Fruit fly (Drosophila melanogaster) whole organism, embryonic: ENCODE results near the gene ben.
A peak's percentile ranks its signal among the peaks of the same experiment; 100 is the strongest.

ENCODE experiments used
- CG10543 ChIP-seq: fragments of 200-800 bp; sonication (Bioruptor generic); optimal IDR thresholded peaks from 3 replicates; lab custom pipeline; 2017; ENCODE audit warnings: missing biosample characterization, mild to moderate bottlenecking, missing genetic modification characterization, moderate library complexity
- CG17186 ChIP-seq: fragments of 200-800 bp; sonication (Bioruptor generic); optimal IDR thresholded peaks from 3 replicates; lab custom pipeline; 2017; ENCODE audit warnings: missing biosample characterization, missing genetic modification reagents, missing genetic modification characterization
- CG33557 ChIP-seq: fragments of 200-800 bp; sonication (Bioruptor generic); optimal IDR thresholded peaks from 2 replicates; lab custom pipeline; 2019; ENCODE audit warnings: missing biosample characterization, mild to moderate bottlenecking, missing genetic modification characterization, moderate library complexity
- CG3995 ChIP-seq: fragments of 200-800 bp; sonication (Bioruptor generic); optimal IDR thresholded peaks from 3 replicates; lab custom pipeline; 2016; ENCODE audit warnings: missing biosample characterization, missing genetic modification characterization
- Gsc ChIP-seq: fragments of 200-800 bp; sonication (Bioruptor generic); IDR thresholded peaks from 2 replicates; pipeline ENCODE4 v1.3.6; 2022; ENCODE audit warnings: missing biosample characterization, missing genetic modification characterization
- bcd ChIP-seq: fragments of 200-800 bp; sonication (Bioruptor generic); optimal IDR thresholded peaks from 2 replicates; lab custom pipeline; 2017; ENCODE audit warnings: missing biosample characterization, mild to moderate bottlenecking, missing genetic modification characterization
- da ChIP-seq: fragments of 200-800 bp; sonication (Bioruptor generic); optimal IDR thresholded peaks from 2 replicates; lab custom pipeline; 2016; ENCODE audit warnings: missing biosample characterization, missing genetic modification characterization
- mirr ChIP-seq: fragments of 200-800 bp; sonication (Bioruptor generic); optimal IDR thresholded peaks from 3 replicates; lab custom pipeline; 2018; ENCODE audit warnings: missing biosample characterization, mild to moderate bottlenecking, missing genetic modification characterization
- pfk ChIP-seq: fragments of 200-800 bp; sonication (Bioruptor generic); optimal IDR thresholded peaks from 2 replicates; lab custom pipeline; 2018; ENCODE audit warnings: missing biosample characterization, mild to moderate bottlenecking, missing genetic modification characterization, moderate library complexity
- psq ChIP-seq: fragments of 200-800 bp; sonication (Bioruptor generic); optimal IDR thresholded peaks from 2 replicates; lab custom pipeline; 2017; ENCODE audit warnings: missing biosample characterization, missing genetic modification characterization

- TF ChIP-seq CG33557 (GFP tag; lab: Kevin White, UChicago): no peak
- TF ChIP-seq psq (GFP tag; lab: Kevin White, UChicago): peak; percentile 48
- no peak for TF ChIP-seq CG10543 (GFP tag; lab: Kevin White, UChicago)
- TF ChIP-seq CG3995: no peak
- no peak for TF ChIP-seq mirr (GFP tag; lab: Kevin White, UChicago)
- no peak for TF ChIP-seq CG17186
- TF ChIP-seq pfk: no peak
- no peak for TF ChIP-seq bcd (GFP tag; lab: Kevin White, UChicago)
- no peak for TF ChIP-seq da
- TF ChIP-seq Gsc (GFP tag; lab: Robert Waterston, UW): no peak
Observed at dm6 chrX:13996724-13997281, 658 bp downstream of the ben start.
